Fruit fly (Drosophila melanogaster) whole organism, embryonic: ENCODE results near the gene CG18473.

Experiments
- CG10147 ChIP-seq: fragments of 200-800 bp; sonication (Bioruptor generic); optimal IDR thresholded peaks from 2 replicates; lab custom pipeline; 2019; ENCODE audit warnings: missing biosample characterization, mild to moderate bottlenecking, missing genetic modification characterization, moderate library complexity
- CG1024 ChIP-seq: fragments of 200-800 bp; sonication (Bioruptor generic); IDR thresholded peaks from 2 replicates; pipeline ENCODE4 v1.3.6; 2022; ENCODE audit warnings: missing biosample characterization, missing genetic modification characterization
- CG10462 ChIP-seq: fragments of 200-800 bp; sonication (Bioruptor generic); optimal IDR thresholded peaks from 2 replicates; lab custom pipeline; 2016; ENCODE audit warnings: missing biosample characterization, missing genetic modification characterization
- CG11560 ChIP-seq: fragments of 200-800 bp; sonication (Bioruptor generic); IDR thresholded peaks from 3 replicates; pipeline ENCODE4 v1.3.6; 2022; ENCODE audit warnings: missing biosample characterization, missing genetic modification characterization
- CG11696 ChIP-seq: fragments of 200-800 bp; sonication (Bioruptor generic); IDR thresholded peaks from 2 replicates; pipeline ENCODE4 v1.3.6; 2022; ENCODE audit warnings: missing biosample characterization, missing genetic modification characterization
- CG12104 ChIP-seq: fragments of 200-800 bp; sonication (Bioruptor generic); optimal IDR thresholded peaks from 3 replicates; lab custom pipeline; 2016; ENCODE audit warnings: missing biosample characterization, missing genetic modification characterization
- CG14860 ChIP-seq: fragments of 200-800 bp; sonication (Bioruptor generic); IDR thresholded peaks from 3 replicates; pipeline ENCODE4 v1.3.6; 2022; ENCODE audit warnings: missing biosample characterization, missing genetic modification characterization; ENCODE audit not compliant: partially characterized antibody
- CG15601 ChIP-seq: fragments of 200-800 bp; sonication (Bioruptor generic); optimal IDR thresholded peaks from 3 replicates; lab custom pipeline; 2019; ENCODE audit warnings: missing biosample characterization, mild to moderate bottlenecking, missing genetic modification characterization, moderate library complexity
- CG16779 ChIP-seq: fragments of 200-800 bp; sonication (Bioruptor generic); IDR thresholded peaks from 2 replicates; pipeline ENCODE4 v1.3.6; 2022; ENCODE audit warnings: missing biosample characterization, missing genetic modification characterization
- CG18011 ChIP-seq: fragments of 200-800 bp; sonication (Bioruptor generic); optimal IDR thresholded peaks from 2 replicates; lab custom pipeline; 2017; ENCODE audit warnings: missing biosample characterization, missing genetic modification characterization, mild to moderate bottlenecking, moderate library complexity, missing genotype
- CG2129 ChIP-seq: fragments of 200-800 bp; sonication (Bioruptor generic); IDR thresholded peaks from 2 replicates; pipeline ENCODE4 v1.3.6; 2022; ENCODE audit warnings: missing biosample characterization, missing genetic modification characterization; ENCODE audit not compliant: partially characterized antibody
- CG31388 ChIP-seq: fragments of 200-800 bp; sonication (Bioruptor generic); optimal IDR thresholded peaks from 2 replicates; lab custom pipeline; 2016; ENCODE audit warnings: missing biosample characterization, missing genetic modification characterization
- CG3163 ChIP-seq: fragments of 200-800 bp; sonication (Bioruptor generic); optimal IDR thresholded peaks from 3 replicates; lab custom pipeline; 2016; ENCODE audit warnings: missing biosample characterization, missing genetic modification characterization
- CG34376 ChIP-seq: fragments of 200-800 bp; sonication (Bioruptor generic); optimal IDR thresholded peaks from 2 replicates; lab custom pipeline; 2018; ENCODE audit warnings: missing biosample characterization, mild to moderate bottlenecking, missing genetic modification characterization
- CG34422 ChIP-seq: fragments of 200-800 bp; sonication (Bioruptor generic); IDR thresholded peaks from 3 replicates; pipeline ENCODE4 v1.3.6; 2022; ENCODE audit warnings: missing biosample characterization, missing genetic modification characterization
- CG4360 ChIP-seq: fragments of 200-800 bp; sonication (Bioruptor generic); IDR thresholded peaks from 2 replicates; pipeline ENCODE4 v1.3.6; 2022; ENCODE audit warnings: missing biosample characterization, missing genetic modification characterization
- CG43689 ChIP-seq: fragments of 200-800 bp; sonication (Bioruptor generic); IDR thresholded peaks from 2 replicates; pipeline ENCODE4 v1.3.6; 2022; ENCODE audit warnings: missing biosample characterization, missing genetic modification characterization
- CG7928 ChIP-seq: fragments of 200-800 bp; sonication (Bioruptor generic); optimal IDR thresholded peaks from 2 replicates; lab custom pipeline; 2017; ENCODE audit warnings: missing biosample characterization, mild to moderate bottlenecking, missing genetic modification characterization
- CG8478 ChIP-seq: fragments of >200 bp; optimal IDR thresholded peaks from 2 replicates; lab custom pipeline; 2018
- CG9932 ChIP-seq: fragments of 200-800 bp; sonication (Bioruptor generic); IDR thresholded peaks from 2 replicates; pipeline ENCODE4 v1.3.6; 2022; ENCODE audit warnings: missing biosample characterization, missing genetic modification characterization
- CHES-1-like ChIP-seq: fragments of 200-800 bp; sonication (Bioruptor generic); optimal IDR thresholded peaks from 2 replicates; lab custom pipeline; 2016; ENCODE audit warnings: missing biosample characterization, missing genetic modification characterization
- CoRest ChIP-seq: fragments of 200-800 bp; sonication (Bioruptor generic); optimal IDR thresholded peaks from 3 replicates; lab custom pipeline; 2018; ENCODE audit warnings: missing biosample characterization, mild to moderate bottlenecking, missing genetic modification characterization, moderate library complexity
- D19B ChIP-seq: fragments of 200-800 bp; sonication (Bioruptor generic); optimal IDR thresholded peaks from 2 replicates; lab custom pipeline; 2017; ENCODE audit warnings: missing biosample characterization, mild to moderate bottlenecking, missing genetic modification characterization
- Eip74EF ChIP-seq, 2 experiments: fragments of 200-800 bp in 1 of 2; fragments of >200 bp in 1 of 2; sonication (Bioruptor generic) in 1 of 2; optimal IDR thresholded peaks; 2 replicates each; lab custom pipeline; 2017 to 2019; ENCODE audit warnings: missing biosample characterization in 2 of 2, missing genetic modification characterization in 2 of 2, mild to moderate bottlenecking in 1 of 2, moderate library complexity in 1 of 2
- Fer1 ChIP-seq: fragments of 200-800 bp; sonication (Bioruptor generic); optimal IDR thresholded peaks from 2 replicates; lab custom pipeline; 2017; ENCODE audit warnings: missing biosample characterization, mild to moderate bottlenecking, missing genetic modification characterization
- Fer2 ChIP-seq: fragments of 200-800 bp; sonication (Bioruptor generic); optimal IDR thresholded peaks from 2 replicates; lab custom pipeline; 2018; ENCODE audit warnings: missing biosample characterization, mild to moderate bottlenecking, missing genetic modification characterization, moderate library complexity
- H2.0 ChIP-seq: fragments of 200-800 bp; sonication (Bioruptor generic); IDR thresholded peaks from 2 replicates; pipeline ENCODE4 v1.3.6; 2022; ENCODE audit warnings: missing biosample characterization, missing genetic modification characterization
- Mes4 ChIP-seq: fragments of 200-800 bp; sonication (Bioruptor generic); optimal IDR thresholded peaks from 2 replicates; lab custom pipeline; 2016; ENCODE audit warnings: missing biosample characterization, missing genetic modification characterization
- Side ChIP-seq: fragments of 200-800 bp; sonication (Bioruptor generic); optimal IDR thresholded peaks from 2 replicates; lab custom pipeline; 2016; ENCODE audit warnings: missing biosample characterization, missing genetic modification characterization
- Sin3A ChIP-seq: fragments of >200 bp; optimal IDR thresholded peaks from 2 replicates; lab custom pipeline; 2018
- Six4 ChIP-seq: fragments of 200-800 bp; sonication (Bioruptor generic); optimal IDR thresholded peaks from 2 replicates; lab custom pipeline; 2016; ENCODE audit warnings: missing biosample characterization, missing genetic modification characterization
- Stat92E ChIP-seq, 3 experiments: fragments of >200 bp in 2 of 3; fragments of 200-800 bp in 1 of 3; sonication (Bioruptor generic) in 1 of 3; optimal IDR thresholded peaks; 2 replicates each; lab custom pipeline; 2017 to 2019; ENCODE audit warnings: missing biosample characterization in 3 of 3, missing genetic modification characterization in 3 of 3, mild to moderate bottlenecking in 1 of 3, moderate library complexity in 1 of 3
- ash1 ChIP-seq: fragments of 200-800 bp; sonication (Bioruptor generic); optimal IDR thresholded peaks from 2 replicates; lab custom pipeline; 2018; ENCODE audit warnings: missing biosample characterization, mild to moderate bottlenecking, missing genetic modification characterization
- bbx ChIP-seq: fragments of 200-800 bp; sonication (Bioruptor generic); IDR thresholded peaks from 2 replicates; pipeline ENCODE4 v1.3.6; 2022; ENCODE audit warnings: missing biosample characterization, missing genetic modification characterization; ENCODE audit not compliant: partially characterized antibody
- bsh ChIP-seq, 2 experiments: fragments of 200-800 bp; sonication (Bioruptor generic); optimal IDR thresholded peaks; 2 replicates each; lab custom pipeline; 2017 to 2018; ENCODE audit warnings: mild to moderate bottlenecking in 2 of 2, missing biosample characterization in 2 of 2, missing genetic modification characterization in 2 of 2, moderate library complexity in 1 of 2
- cas ChIP-seq: fragments of 200-800 bp; sonication (Bioruptor generic); IDR thresholded peaks from 2 replicates; pipeline ENCODE4 v1.3.6; 2022; ENCODE audit warnings: missing biosample characterization, missing genetic modification characterization
- dm ChIP-seq: fragments of 200-800 bp; sonication (Bioruptor generic); optimal IDR thresholded peaks from 3 replicates; lab custom pipeline; 2016; ENCODE audit warnings: missing biosample characterization, missing genetic modification characterization
- dmrt11E ChIP-seq: fragments of 200-800 bp; sonication (Bioruptor generic); optimal IDR thresholded peaks from 3 replicates; lab custom pipeline; 2018; ENCODE audit warnings: missing biosample characterization, mild to moderate bottlenecking, missing genetic modification characterization, moderate library complexity
- hb ChIP-seq: fragments of 200-800 bp; sonication (Bioruptor generic); IDR thresholded peaks from 3 replicates; pipeline ENCODE4 v1.3.6; 2022; ENCODE audit warnings: missing biosample characterization, missing genetic modification characterization; ENCODE audit not compliant: partially characterized antibody
- kah ChIP-seq: fragments of 200-800 bp; sonication (Bioruptor generic); optimal IDR thresholded peaks from 2 replicates; lab custom pipeline; 2018; ENCODE audit warnings: missing biosample characterization, mild to moderate bottlenecking, missing genetic modification characterization
- mirr ChIP-seq: fragments of 200-800 bp; sonication (Bioruptor generic); optimal IDR thresholded peaks from 3 replicates; lab custom pipeline; 2018; ENCODE audit warnings: missing biosample characterization, mild to moderate bottlenecking, missing genetic modification characterization
- org-1 ChIP-seq: fragments of 200-800 bp; sonication (Bioruptor generic); optimal IDR thresholded peaks from 2 replicates; lab custom pipeline; 2017; ENCODE audit warnings: missing biosample characterization, missing genetic modification characterization
- phol ChIP-seq: fragments of 200-800 bp; sonication (Bioruptor generic); optimal IDR thresholded peaks from 3 replicates; lab custom pipeline; 2018; ENCODE audit warnings: missing biosample characterization, mild to moderate bottlenecking, missing genetic modification characterization, moderate library complexity
- prd ChIP-seq, 3 experiments: fragments of >200 bp in 2 of 3; fragments of 200-800 bp in 1 of 3; sonication (Bioruptor generic) in 1 of 3; optimal IDR thresholded peaks in 2 of 3; IDR thresholded peaks in 1 of 3; 2 replicates in 2 of 3; 3 replicates in 1 of 3; pipeline versions ENCODE4 v1.3.6 to Lab custom; 2017 to 2022; ENCODE audit warnings: missing biosample characterization in 1 of 3, missing genetic modification characterization in 1 of 3
- pum ChIP-seq: fragments of 200-800 bp; sonication (Bioruptor generic); optimal IDR thresholded peaks from 2 replicates; lab custom pipeline; 2016; ENCODE audit warnings: missing biosample characterization, missing genetic modification characterization
- ssp ChIP-seq: fragments of 200-800 bp; sonication (Bioruptor generic); IDR thresholded peaks from 2 replicates; pipeline ENCODE4 v1.3.6; 2022; ENCODE audit warnings: missing biosample characterization, missing genetic modification characterization
- stwl ChIP-seq: fragments of 200-800 bp; sonication (Bioruptor generic); optimal IDR thresholded peaks from 3 replicates; lab custom pipeline; 2018; ENCODE audit warnings: missing biosample characterization, mild to moderate bottlenecking, missing genetic modification characterization, moderate library complexity
- tna ChIP-seq: fragments of 200-800 bp; sonication (Bioruptor generic); IDR thresholded peaks from 2 replicates; pipeline ENCODE4 v1.3.6; 2022; ENCODE audit warnings: missing biosample characterization, missing genetic modification characterization; ENCODE audit not compliant: partially characterized antibody

The CG18473 gene

DNA sequence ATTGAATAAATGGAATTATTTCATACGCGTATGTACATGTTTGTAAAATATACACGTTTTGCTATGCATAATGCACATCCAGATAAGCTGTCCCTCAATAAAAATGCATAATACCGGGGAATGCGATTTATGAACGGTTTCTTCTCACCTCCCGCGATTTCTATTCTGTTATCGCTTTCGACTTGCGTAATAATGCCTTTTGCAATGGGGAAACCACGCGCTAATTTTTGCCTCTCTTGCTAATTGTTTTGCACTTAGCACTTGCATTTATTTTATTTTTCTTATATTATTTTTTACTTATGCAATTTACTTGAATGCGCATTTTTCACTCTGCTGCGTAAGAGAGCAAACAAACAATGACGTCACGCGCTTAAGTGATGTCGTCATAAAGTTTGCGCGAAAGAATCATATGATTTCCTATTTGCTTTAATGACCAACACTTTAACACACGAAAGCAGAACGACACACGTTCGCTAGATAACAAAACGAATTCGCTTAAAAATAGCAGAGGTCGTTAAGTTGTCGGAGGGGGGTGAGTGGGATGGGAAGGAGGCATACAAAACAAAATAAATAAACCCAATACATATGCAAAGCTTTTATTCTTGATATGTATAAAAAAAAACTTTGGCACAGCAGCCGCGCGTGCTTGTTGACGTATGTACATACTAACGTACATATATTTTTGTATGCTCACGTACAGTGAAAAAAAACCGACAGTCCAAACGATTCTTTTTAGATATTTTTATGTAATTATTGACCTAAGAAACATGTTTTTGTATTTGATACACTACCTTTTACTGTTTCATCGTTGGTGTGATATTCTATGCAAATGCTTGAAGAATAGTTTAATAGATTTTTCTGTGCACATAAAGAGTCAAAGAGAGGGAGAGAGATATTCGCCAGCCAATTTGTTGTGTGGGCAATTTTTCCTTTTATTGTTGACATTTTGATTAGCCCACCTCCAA, 11.4 kb upstream of the CG18473 start (continued):
- no peak for TF ChIP-seq CG4360 (GFP tag; lab: Robert Waterston, UW)
- no peak for TF ChIP-seq bbx (GFP tag; lab: Robert Waterston, UW)
- TF ChIP-seq dmrt11E (tag; lab: Kevin White, UChicago), result no peak
- TF ChIP-seq CG18011 (GFP tag; lab: Kevin White, UChicago), result peak; percentile 53
- TF ChIP-seq CG16779, result no peak
- TF ChIP-seq phol (tag; lab: Kevin White, UChicago), result peak; percentile 47
- TF ChIP-seq hb, result no peak
- TF ChIP-seq org-1 (GFP tag; lab: Kevin White, UChicago), result peak; percentile 36
- TF ChIP-seq CG34376 (GFP tag; lab: Kevin White, UChicago), result peak; percentile 66
- TF ChIP-seq CG34422 (GFP tag; lab: Robert Waterston, UW), result no peak
- no peak for TF ChIP-seq CG31388 (GFP tag; lab: Kevin White, UChicago)
- TF ChIP-seq Fer1 (GFP tag; lab: Kevin White, UChicago), result peak; percentile 76
- no peak for TF ChIP-seq CG2129
- no peak for TF ChIP-seq kah (GFP tag; lab: Kevin White, UChicago)
- TF ChIP-seq Six4 (GFP tag; lab: Kevin White, UChicago), result no peak
- no peak for TF ChIP-seq tna
- TF ChIP-seq pum (GFP tag; lab: Kevin White, UChicago), result peak; percentile 39
- no peak for TF ChIP-seq stwl
- no peak for TF ChIP-seq CG43689 (GFP tag; lab: Robert Waterston, UW)
- peak; percentile 65 for TF ChIP-seq CG10147 (GFP tag; lab: Kevin White, UChicago)
- peak; percentile 39 for TF ChIP-seq CG12104
- TF ChIP-seq mirr (GFP tag; lab: Kevin White, UChicago), result peak; percentile 81
- no peak for TF ChIP-seq Sin3A (lab: Kevin White, UChicago)
- TF ChIP-seq H2.0 (GFP tag; lab: Robert Waterston, UW), result no peak
- TF ChIP-seq CG1024 (GFP tag; lab: Robert Waterston, UW), result no peak
- peak; percentile 59 for TF ChIP-seq CHES-1-like
- no peak for TF ChIP-seq CG14860 (GFP tag; lab: Robert Waterston, UW)
- TF ChIP-seq cas (GFP tag; lab: Robert Waterston, UW), result no peak
- no peak for TF ChIP-seq ssp
- no peak for TF ChIP-seq Fer2 (tag; lab: Kevin White, UChicago)
- TF ChIP-seq CG15601 (tag; lab: Kevin White, UChicago), result no peak
- no peak for TF ChIP-seq CG3163 (GFP tag; lab: Kevin White, UChicago)
- TF ChIP-seq CG7928 (GFP tag; lab: Kevin White, UChicago), result peak; percentile 54
- TF ChIP-seq CG8478 (lab: Kevin White, UChicago), result no peak
- TF ChIP-seq Eip74EF (GFP tag; optimal IDR thresholded peaks at IDR 0.05; lab: Kevin White, UChicago), result no peak
- peak in 1 of 2 experiments; percentile 40 for TF ChIP-seq bsh (GFP tag; optimal IDR thresholded peaks at IDR 0.05; lab: Kevin White, UChicago)
- no peak for TF ChIP-seq CG11696 (GFP tag; lab: Robert Waterston, UW)
- no peak for TF ChIP-seq Stat92E (GFP tag; optimal IDR thresholded peaks at IDR 0.05; lab: Kevin White, UChicago)
- TF ChIP-seq D19B (GFP tag; lab: Kevin White, UChicago), result peak; percentile 71
- peak; percentile 71 for TF ChIP-seq CoRest (tag; lab: Kevin White, UChicago)
- no peak for TF ChIP-seq CG9932
- peak; percentile 29 for TF ChIP-seq dm (GFP tag; lab: Kevin White, UChicago)
- peak; percentile 18 for TF ChIP-seq CG10462 (GFP tag; lab: Kevin White, UChicago)
- no peak for TF ChIP-seq prd (optimal IDR thresholded peaks at IDR 0.05; lab: Kevin White, UChicago)
- TF ChIP-seq prd (GFP tag; IDR thresholded peaks at IDR 0.05; lab: Robert Waterston, UW), result no peak
- no peak for TF ChIP-seq CG11560 (tag; lab: Robert Waterston, UW)
- TF ChIP-seq Mes4 (GFP tag; lab: Kevin White, UChicago), result no peak
- no peak for TF ChIP-seq ash1 (GFP tag; lab: Kevin White, UChicago)
- peak; percentile 20 for TF ChIP-seq Side (GFP tag; lab: Kevin White, UChicago)
